Fruit fly (Drosophila melanogaster): ENCODE data around the gene CG15387.

Gene CG15387

DNA sequence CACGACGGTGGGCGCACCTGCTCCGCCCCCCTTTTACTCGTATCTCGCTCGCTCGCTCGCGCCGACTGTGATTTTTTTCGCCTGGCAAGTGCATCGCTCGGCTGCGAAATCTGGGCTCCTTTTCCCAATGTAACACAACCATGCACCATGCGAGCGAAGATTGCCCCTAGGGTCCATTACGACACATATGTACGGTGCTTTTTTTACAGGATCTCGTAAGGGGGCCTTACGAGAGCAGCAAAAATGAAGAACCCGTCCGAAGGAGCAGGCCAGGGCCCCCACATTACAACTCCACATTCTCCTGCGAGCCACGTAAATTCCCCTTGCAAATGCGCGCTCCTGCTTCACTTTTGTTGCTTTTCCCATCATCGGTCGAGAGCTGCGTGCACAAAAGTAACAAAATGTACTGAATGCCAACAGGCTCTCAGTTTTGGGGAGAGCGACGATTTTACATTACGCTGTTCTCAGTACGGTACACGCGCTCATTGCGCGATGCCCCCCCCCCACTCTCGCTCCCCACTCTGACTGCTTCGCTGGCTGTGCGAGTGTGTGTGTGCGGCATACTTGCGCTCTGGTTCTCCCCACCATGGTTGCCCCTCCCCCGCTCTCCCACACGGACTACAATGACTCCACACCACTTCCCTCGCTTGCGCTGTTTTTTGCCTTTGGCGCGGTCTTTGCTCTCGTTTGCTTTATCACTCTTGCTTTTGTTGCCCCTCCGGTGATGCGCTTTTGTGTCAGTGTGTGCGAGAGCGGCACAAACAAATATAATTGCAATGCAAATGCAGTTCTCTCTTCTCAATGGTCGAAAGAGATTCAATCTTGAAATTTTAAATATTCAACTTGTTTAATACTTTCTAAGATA, 23.0 kb downstream of the CG15387 start (continued):
- TF ChIP-seq CG43689 (GFP tag; IDR thresholded peaks at IDR 0.05) (no peak), grau (tag; optimal IDR thresholded peaks at IDR 0.05) (peak; percentile 13), CG3847 (GFP tag; IDR thresholded peaks at IDR 0.05) (no peak), ken (GFP tag; IDR thresholded peaks at IDR 0.05) (peak; percentile 4; the same call in 1 of the 3 replicates), her (GFP tag; optimal IDR thresholded peaks at IDR 0.05) (no peak), sr (GFP tag; IDR thresholded peaks at IDR 0.05) (0 out of 3 replicates have a peak, but pooled peaks have one; percentile 25), CG32532 (GFP tag; IDR thresholded peaks at IDR 0.05) (peak; percentile 45; the same call in 1 of the 2 replicates), CG6654 (GFP tag; optimal IDR thresholded peaks at IDR 0.05) (no peak), chif (GFP tag; optimal IDR thresholded peaks at IDR 0.05) (no peak), salm (tag; optimal IDR thresholded peaks at IDR 0.05) (no peak), Spps (tag; optimal IDR thresholded peaks at IDR 0.05) (no peak), CG17361 (GFP tag; IDR thresholded peaks at IDR 0.05) (no peak), CG15073 (GFP tag; optimal IDR thresholded peaks at IDR 0.05) (no peak), CG15601 (tag; optimal IDR thresholded peaks at IDR 0.05) (peak; percentile 20), stc (GFP tag; IDR thresholded peaks at IDR 0.05) (no peak), Dbx (GFP tag; IDR thresholded peaks at IDR 0.05) (no peak), Deaf1 (tag; optimal IDR thresholded peaks at IDR 0.05) (peak; percentile 53), lov (optimal IDR thresholded peaks at IDR 0.05) (no peak), lov (GFP tag; IDR thresholded peaks at IDR 0.05) (peak; percentile 58; the same call in 1 of the 3 replicates), ro (GFP tag; IDR thresholded peaks at IDR 0.05) (no peak), Drgx (GFP tag; IDR thresholded peaks at IDR 0.05) (peak; percentile 69), CG8290 (GFP tag; optimal IDR thresholded peaks at IDR 0.05) (no peak), CG8290 (tag; optimal IDR thresholded peaks at IDR 0.05) (peak in 1 of 2 experiments; percentile 55), sens (GFP tag) (peak; percentile 46)

DNA sequence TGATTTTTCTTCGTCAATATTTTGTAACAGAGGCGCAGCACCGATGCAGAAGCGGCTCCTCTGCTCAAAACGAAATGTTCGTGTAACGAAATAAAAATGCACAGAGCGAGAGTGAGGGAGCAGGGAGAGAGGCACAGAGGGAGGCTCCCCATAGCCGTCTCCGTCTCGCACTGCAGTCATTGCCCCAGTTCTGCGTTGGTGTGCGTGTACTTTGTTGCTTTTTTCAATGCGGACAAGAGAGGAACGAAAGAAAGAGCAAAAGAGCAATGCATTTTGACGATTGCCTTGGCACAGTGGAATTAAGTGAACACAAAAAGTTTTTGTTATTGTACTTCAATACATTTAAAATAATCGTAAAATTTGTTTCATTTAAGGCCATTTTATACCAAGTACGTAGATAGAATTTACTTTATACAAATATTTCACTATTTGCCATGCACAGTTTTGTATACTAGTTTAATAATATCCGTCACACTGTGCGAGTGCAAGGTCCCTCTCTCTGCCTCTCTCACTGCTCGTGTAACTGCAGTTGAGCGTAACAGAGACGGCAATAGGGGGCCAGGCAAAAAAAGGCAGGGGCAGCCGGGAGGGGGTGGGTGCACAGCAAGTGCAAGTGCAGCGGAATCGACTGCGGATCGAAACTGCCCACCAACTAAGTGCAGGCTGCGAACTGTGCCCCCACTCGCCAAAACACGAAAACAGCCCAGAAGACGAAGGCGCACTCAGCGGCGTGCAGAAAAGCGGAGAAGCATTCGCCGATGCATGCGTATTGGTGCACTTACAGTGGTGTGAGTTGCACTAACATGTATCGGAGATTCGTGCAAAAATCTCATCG, 23.9 kb downstream of the CG15387 start:
- TF ChIP-seq tin (GFP tag; optimal IDR thresholded peaks at IDR 0.05) (peak; percentile 99), CG8944 (GFP tag; optimal IDR thresholded peaks at IDR 0.05) (peak; percentile 97), slou (GFP tag; optimal IDR thresholded peaks at IDR 0.05) (peak; percentile 78), Sry-δ (GFP tag; optimal IDR thresholded peaks at IDR 0.05) (peak; percentile 74), CG6765 (GFP tag; optimal IDR thresholded peaks at IDR 0.05) (no peak), z (GFP tag; IDR thresholded peaks at IDR 0.05) (peak; percentile 87), Meics (GFP tag; optimal IDR thresholded peaks at IDR 0.05) (peak; percentile 86), Dek (tag; optimal IDR thresholded peaks at IDR 0.05) (peak; percentile 92), Jarid2 (GFP tag; optimal IDR thresholded peaks at IDR 0.05) (peak; percentile 90), CG12219 (GFP tag; optimal IDR thresholded peaks at IDR 0.05) (peak; percentile 99), grau (tag; optimal IDR thresholded peaks at IDR 0.05) (peak; percentile 97), sqz (GFP tag; optimal IDR thresholded peaks at IDR 0.05) (peak; percentile 98), Optix (GFP tag; IDR thresholded peaks at IDR 0.05) (peak; percentile 97), sens-2 (GFP tag; IDR thresholded peaks at IDR 0.05) (peak; percentile 99), tx (GFP tag; optimal IDR thresholded peaks at IDR 0.05) (peak; percentile 97), Trl (optimal IDR thresholded peaks at IDR 0.05) (peak; percentile 27 to 79), Trl (GFP tag; optimal IDR thresholded peaks at IDR 0.05) (peak; percentile 98), CG9437 (GFP tag; optimal IDR thresholded peaks at IDR 0.05) (peak; percentile 94), H2.0 (GFP tag; IDR thresholded peaks at IDR 0.05) (peak; percentile 99), dmrt11E (tag; optimal IDR thresholded peaks at IDR 0.05) (peak; percentile 100), CG14965 (GFP tag; optimal IDR thresholded peaks at IDR 0.05; ENCODE audit: borderline replicate concordance) (peak; percentile 85), CG31224 (GFP tag; IDR thresholded peaks at IDR 0.05) (peak; percentile 93), gcm2 (GFP tag; optimal IDR thresholded peaks at IDR 0.05) (peak; percentile 95), cad (GFP tag; optimal IDR thresholded peaks at IDR 0.05) (no peak), MBD-R2 (GFP tag; IDR thresholded peaks at IDR 0.05) (peak; percentile 81), CG17385 (GFP tag; optimal IDR thresholded peaks at IDR 0.05) (peak; percentile 97), shn (GFP tag; optimal IDR thresholded peaks at IDR 0.05) (peak; percentile 95)

All from whole organism, embryonic.